Worm (Caenorhabditis elegans) whole organism, L3 larva: Measurements from ENCODE around the gene F13B9.2.

ENCODE experiments used
- aly-2 ChIP-seq: fragments of 150-350 bp; optimal IDR thresholded peaks from 2 replicates; lab custom pipeline; 2014; ENCODE audit warnings: missing biosample characterization, missing genetic modification characterization
- ceh-28 ChIP-seq: fragments of 150-350 bp; optimal IDR thresholded peaks from 2 replicates; lab custom pipeline; 2014; ENCODE audit warnings: missing biosample characterization, missing genetic modification reagents, missing genetic modification characterization
- ceh-82 ChIP-seq: fragments of 150-350 bp; optimal IDR thresholded peaks from 2 replicates; lab custom pipeline; 2014; ENCODE audit warnings: missing biosample characterization, missing genetic modification characterization
- egl-27 ChIP-seq: sonication (generic microtip); optimal IDR thresholded peaks from 4 replicates; lab custom pipeline; 2017; ENCODE audit warnings: missing biosample characterization, missing genetic modification reagents, missing genetic modification characterization
- lin-15B ChIP-seq: fragments of 150-350 bp; optimal IDR thresholded peaks from 2 replicates; lab custom pipeline; 2014; ENCODE audit warnings: missing biosample characterization, missing genetic modification characterization
- lin-39 ChIP-seq: fragments of 150-350 bp; optimal IDR thresholded peaks from 2 replicates; lab custom pipeline; 2018; ENCODE audit warnings: missing biosample characterization, missing genetic modification reagents, missing genetic modification characterization
- nfya-1 ChIP-seq: sonication (generic microtip); optimal IDR thresholded peaks from 2 replicates; lab custom pipeline; 2017; ENCODE audit warnings: missing genetic modification characterization, mild to moderate bottlenecking, missing compliant biosample characterization, antibody characterized with exemption, moderate library complexity; ENCODE audit not compliant: insufficient read depth
- nhr-11 ChIP-seq: fragments of 150-350 bp; optimal IDR thresholded peaks from 2 replicates; lab custom pipeline; 2014; ENCODE audit warnings: missing biosample characterization, missing genetic modification characterization
- nhr-12 ChIP-seq: fragments of 150-350 bp; optimal IDR thresholded peaks from 2 replicates; lab custom pipeline; 2014; ENCODE audit warnings: missing biosample characterization, missing genetic modification characterization
- nhr-43 ChIP-seq: sonication (generic microtip); optimal IDR thresholded peaks from 2 replicates; lab custom pipeline; 2016; ENCODE audit warnings: mild to moderate bottlenecking, missing genetic modification characterization, missing compliant biosample characterization; ENCODE audit not compliant: poor library complexity, severe bottlenecking
- pha-4 ChIP-seq: fragments of 150-350 bp; optimal IDR thresholded peaks from 2 replicates; lab custom pipeline; 2014; ENCODE audit warnings: missing biosample characterization, missing genetic modification reagents, missing genetic modification characterization

DNA sequence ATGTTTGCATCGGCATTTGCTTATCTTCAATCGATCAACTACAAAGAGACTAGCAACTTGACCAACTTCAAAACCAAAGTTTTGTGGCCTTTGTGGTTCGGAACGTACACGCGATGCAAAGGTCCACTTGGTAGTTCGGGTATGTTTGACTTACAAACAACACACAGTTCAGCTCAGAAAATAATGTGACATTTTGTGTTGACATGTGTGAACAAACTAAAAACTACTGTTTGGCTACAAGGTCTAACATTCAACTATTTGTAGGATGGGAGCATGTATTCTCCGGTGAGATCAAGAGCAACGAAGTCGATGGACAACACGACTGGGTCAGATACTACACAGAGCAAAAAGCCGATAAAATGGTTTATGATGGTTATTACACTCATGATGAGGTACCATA is 38.4 kb upstream of the F13B9.2 start:
- TF ChIP-seq nfya-1 (tag; lab: Kevin White, UChicago) = no peak
- TF ChIP-seq pha-4 (tag; lab: Kevin White, UChicago) = no peak
- TF ChIP-seq ceh-28 = no peak
- no peak for TF ChIP-seq ceh-82
- TF ChIP-seq lin-39 (tag; lab: Kevin White, UChicago) = no peak
- no peak for TF ChIP-seq lin-15B (tag; lab: Kevin White, UChicago)
- TF ChIP-seq aly-2 (tag; lab: Kevin White, UChicago) = no peak
- no peak for TF ChIP-seq nhr-12
- no peak for TF ChIP-seq nhr-43 (tag; lab: Kevin White, UChicago)
- no peak for TF ChIP-seq nhr-11 (tag; lab: Kevin White, UChicago)
- TF ChIP-seq egl-27 (tag; lab: Kevin White, UChicago) = no peak
